Worm (Caenorhabditis elegans): ENCODE measurements around the gene H05C05.1.

Gene H05C05.1

DNA sequence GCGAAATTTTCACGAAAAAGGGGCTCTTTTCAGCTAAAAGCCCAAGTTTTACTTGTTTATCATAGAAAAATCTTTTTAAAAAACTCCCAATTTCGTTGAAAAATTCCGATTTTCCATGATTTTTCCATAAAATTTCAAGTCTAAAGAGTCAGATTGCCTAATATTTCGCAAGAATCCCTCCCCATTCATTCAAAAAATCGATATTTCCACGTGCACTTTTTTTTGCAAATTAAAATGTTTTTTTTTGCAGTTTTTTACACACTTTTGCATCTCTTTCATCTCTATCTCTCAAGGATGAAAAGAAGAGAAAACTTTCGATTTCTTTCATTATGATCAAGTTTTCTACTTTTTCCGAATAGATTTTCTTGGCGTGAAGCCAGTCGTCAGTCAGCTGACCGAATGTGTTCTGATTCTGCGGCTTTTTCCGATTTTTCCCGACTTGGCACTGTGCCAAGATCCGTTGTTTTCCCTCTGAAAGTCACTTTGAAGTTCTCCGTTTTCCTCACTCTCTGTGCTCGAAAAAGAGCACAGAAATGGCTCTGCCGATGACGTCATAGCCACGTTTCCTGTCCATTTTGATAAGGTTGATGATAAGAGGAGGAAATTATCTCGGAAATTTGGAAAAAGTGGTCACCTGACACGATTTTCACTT, 1.5 kb downstream of the H05C05.1 start (continued):
- TF ChIP-seq nhr-77 (tag; optimal IDR thresholded peaks at IDR 0.05) (peak; percentile 74), dmd-9 (GFP tag; IDR thresholded peaks at IDR 0.05) (no peak), arid-1 (GFP tag; conservative IDR thresholded peaks at IDR 0.05) (no peak), ZK546.5 (tag; optimal IDR thresholded peaks at IDR 0.05) (no peak), duxl-1 (tag; optimal IDR thresholded peaks at IDR 0.05; ENCODE audit: poor library complexity) (no peak), skn-1 (tag; optimal IDR thresholded peaks at IDR 0.05) (no peak), zag-1 (tag; optimal IDR thresholded peaks at IDR 0.05) (no peak), egl-43 (GFP tag; IDR thresholded peaks at IDR 0.05) (no peak), egl-27 (tag; optimal IDR thresholded peaks at IDR 0.05) (no peak), cey-2 (tag; optimal IDR thresholded peaks at IDR 0.05; ENCODE audit: borderline replicate concordance, insufficient read depth) (no peak), vab-7 (GFP tag; IDR thresholded peaks at IDR 0.05) (no peak), Y48G9A.11 (GFP tag; IDR thresholded peaks at IDR 0.05) (no peak), mxl-3 (GFP tag; optimal IDR thresholded peaks at IDR 0.05) (peak; percentile 40), ceh-20 (GFP tag; IDR thresholded peaks at IDR 0.05) (no peak), hif-1 (tag; optimal IDR thresholded peaks at IDR 0.05) (no peak), hlh-30 (tag; optimal IDR thresholded peaks at IDR 0.05; ENCODE audit: insufficient read depth) (peak; percentile 74), dmd-6 (GFP tag; IDR thresholded peaks at IDR 0.05) (peak; percentile 82), unc-39 (tag; optimal IDR thresholded peaks at IDR 0.05) (no peak), nhr-42 (GFP tag; IDR thresholded peaks at IDR 0.05) (no peak), lin-38 (GFP tag; IDR thresholded peaks at IDR 0.05) (0 out of 2 replicates have a peak, but pooled peaks have one; percentile 17), mxl-2 (GFP tag; conservative IDR thresholded peaks at IDR 0.05) (no peak), F49E8.2 (tag; optimal IDR thresholded peaks at IDR 0.05; ENCODE audit: borderline replicate concordance) (no peak), snpc-1.2 (GFP tag; IDR thresholded peaks at IDR 0.05) (no peak), jun-1 (tag; optimal IDR thresholded peaks at IDR 0.05) (no peak), lin-13 (GFP tag; optimal IDR thresholded peaks at IDR 0.05) (no peak), ztf-11 (tag; optimal IDR thresholded peaks at IDR 0.05) (no peak), F26F4.8 (GFP tag; conservative IDR thresholded peaks at IDR 0.05) (no peak), ceh-82 (tag; optimal IDR thresholded peaks at IDR 0.05) (no peak), ceh-28 (tag; optimal IDR thresholded peaks at IDR 0.05) (no peak), nhr-237 (tag; optimal IDR thresholded peaks at IDR 0.05) (no peak), nhr-6 (tag; optimal IDR thresholded peaks at IDR 0.05) (no peak), zfp-3 (GFP tag; conservative IDR thresholded peaks at IDR 0.05) (no peak), spr-1 (tag; optimal IDR thresholded peaks at IDR 0.05) (no peak), mes-2 (tag; optimal IDR thresholded peaks at IDR 0.05; ENCODE audit: poor library complexity, severe bottlenecking) (no peak), sdz-12 (GFP tag; optimal IDR thresholded peaks at IDR 0.05) (no peak)

- TF ChIP-seq hlh-30 (tag; optimal IDR thresholded peaks at IDR 0.05; ENCODE audit: insufficient read depth) (no peak), pqm-1 (tag; optimal IDR thresholded peaks at IDR 0.05) (no peak), unc-62 (GFP tag; optimal IDR thresholded peaks at IDR 0.05 in 1 of 2) (peak in 1 of 2 experiments; percentile 93), unc-62 (tag; optimal IDR thresholded peaks at IDR 0.05) (no peak), dve-1 (tag; optimal IDR thresholded peaks at IDR 0.05; ENCODE audit: insufficient read depth) (no peak), dpl-1 (GFP tag; optimal IDR thresholded peaks at IDR 0.05) (no peak)
These were observed 5.5 kb downstream of the H05C05.1 start for ce11 chrIII:2952437-2952836.

All from whole organism, L4 larva.